Fruit fly (Drosophila melanogaster) whole organism, embryonic: ENCODE results near the gene CG8097.

Source experiments
- B-H2 ChIP-seq: fragments of 200-800 bp; sonication (Bioruptor generic); optimal IDR thresholded peaks from 2 replicates; lab custom pipeline; 2018; ENCODE audit warnings: missing biosample characterization, mild to moderate bottlenecking, missing genetic modification characterization
- CG10654 ChIP-seq: fragments of 200-800 bp; sonication (Bioruptor generic); optimal IDR thresholded peaks from 2 replicates; lab custom pipeline; 2016; ENCODE audit warnings: missing biosample characterization, missing genetic modification characterization
- CG11456 ChIP-seq: fragments of 200-800 bp; sonication (Bioruptor generic); IDR thresholded peaks from 3 replicates; pipeline ENCODE4 v1.3.6; 2022; ENCODE audit warnings: missing biosample characterization, missing genetic modification characterization
- CG12071 ChIP-seq: fragments of 200-800 bp; sonication (Bioruptor generic); optimal IDR thresholded peaks from 3 replicates; lab custom pipeline; 2018; ENCODE audit warnings: missing biosample characterization, mild to moderate bottlenecking, missing genetic modification characterization
- CG12219 ChIP-seq: fragments of 200-800 bp; sonication (Bioruptor generic); optimal IDR thresholded peaks from 3 replicates; lab custom pipeline; 2018; ENCODE audit warnings: missing biosample characterization, mild to moderate bottlenecking, missing genetic modification characterization
- CG1233 ChIP-seq: fragments of 200-800 bp; sonication (Bioruptor generic); optimal IDR thresholded peaks from 4 replicates; lab custom pipeline; 2018; ENCODE audit warnings: missing biosample characterization, mild to moderate bottlenecking, missing genetic modification characterization
- CG12659 ChIP-seq: fragments of 200-800 bp; sonication (Bioruptor generic); optimal IDR thresholded peaks from 3 replicates; lab custom pipeline; 2017; ENCODE audit warnings: mild to moderate bottlenecking, missing biosample characterization, missing genetic modification reagents, missing genetic modification characterization
- CG15514 ChIP-seq: fragments of 200-800 bp; sonication (Bioruptor generic); optimal IDR thresholded peaks from 3 replicates; lab custom pipeline; 2017; ENCODE audit warnings: missing biosample characterization, missing genetic modification characterization, mild to moderate bottlenecking, moderate library complexity, missing genetic modification reagents
- CG1603 ChIP-seq: fragments of 200-800 bp; sonication (Bioruptor generic); optimal IDR thresholded peaks from 2 replicates; lab custom pipeline; 2019; ENCODE audit warnings: missing biosample characterization, mild to moderate bottlenecking, missing genetic modification characterization, moderate library complexity
- CG17912 ChIP-seq: fragments of 200-800 bp; sonication (Bioruptor generic); optimal IDR thresholded peaks from 2 replicates; lab custom pipeline; 2018; ENCODE audit warnings: missing biosample characterization, mild to moderate bottlenecking, missing genetic modification characterization
- CG18476 ChIP-seq: fragments of 200-800 bp; sonication (Bioruptor generic); optimal IDR thresholded peaks from 2 replicates; lab custom pipeline; 2016; ENCODE audit warnings: missing biosample characterization, mild to moderate bottlenecking, missing genetic modification characterization
- CG18619 ChIP-seq: fragments of 200-800 bp; sonication (Bioruptor generic); optimal IDR thresholded peaks from 3 replicates; lab custom pipeline; 2017; ENCODE audit warnings: missing biosample characterization, mild to moderate bottlenecking, missing genetic modification characterization
- CG2120 ChIP-seq: fragments of 200-800 bp; sonication (Bioruptor generic); optimal IDR thresholded peaks from 3 replicates; lab custom pipeline; 2016; ENCODE audit warnings: missing biosample characterization, missing genetic modification characterization
- CG2889 ChIP-seq: fragments of 200-800 bp; sonication (Bioruptor generic); IDR thresholded peaks from 3 replicates; pipeline ENCODE4 v1.3.6; 2022; ENCODE audit warnings: missing biosample characterization, missing genetic modification characterization
- CG31441 ChIP-seq: fragments of 200-800 bp; sonication (Bioruptor generic); IDR thresholded peaks from 2 replicates; pipeline ENCODE4 v1.3.6; 2022; ENCODE audit warnings: missing biosample characterization, missing genetic modification characterization
- CG32772 ChIP-seq: fragments of 200-800 bp; sonication (Bioruptor generic); IDR thresholded peaks from 2 replicates; pipeline ENCODE4 v1.3.6; 2022; ENCODE audit warnings: missing biosample characterization, missing genetic modification characterization
- CG4282 ChIP-seq: fragments of 200-800 bp; sonication (Bioruptor generic); optimal IDR thresholded peaks from 2 replicates; lab custom pipeline; 2016; ENCODE audit warnings: missing biosample characterization, missing genetic modification characterization
- CG5180 ChIP-seq: fragments of 200-800 bp; sonication (Bioruptor generic); optimal IDR thresholded peaks from 3 replicates; lab custom pipeline; 2017; ENCODE audit warnings: missing biosample characterization, missing genetic modification characterization, mild to moderate bottlenecking, moderate library complexity, missing genetic modification reagents
- CG7556 ChIP-seq: fragments of 200-800 bp; sonication (Bioruptor generic); optimal IDR thresholded peaks from 2 replicates; lab custom pipeline; 2017; ENCODE audit warnings: missing biosample characterization, mild to moderate bottlenecking, missing genetic modification characterization
- CG8281 ChIP-seq: fragments of 200-800 bp; sonication (Bioruptor generic); optimal IDR thresholded peaks from 2 replicates; lab custom pipeline; 2018; ENCODE audit warnings: missing biosample characterization, mild to moderate bottlenecking, missing genetic modification characterization, moderate library complexity
- CG8478 ChIP-seq: fragments of >200 bp; optimal IDR thresholded peaks from 2 replicates; lab custom pipeline; 2018
- CG9797 ChIP-seq: fragments of 200-800 bp; sonication (Bioruptor generic); optimal IDR thresholded peaks from 3 replicates; lab custom pipeline; 2018; ENCODE audit warnings: missing biosample characterization, mild to moderate bottlenecking, missing genetic modification characterization
- Dek ChIP-seq: fragments of 200-800 bp; sonication (Bioruptor generic); optimal IDR thresholded peaks from 3 replicates; lab custom pipeline; 2019; ENCODE audit warnings: missing biosample characterization, mild to moderate bottlenecking, missing genetic modification characterization, moderate library complexity
- Doc3 ChIP-seq: fragments of 200-800 bp; sonication (Bioruptor generic); IDR thresholded peaks from 3 replicates; pipeline ENCODE4 v1.3.6; 2022; ENCODE audit warnings: missing biosample characterization, missing genetic modification characterization; ENCODE audit not compliant: partially characterized antibody
- E2f2 ChIP-seq: fragments of 200-800 bp; sonication (Bioruptor generic); IDR thresholded peaks from 2 replicates; pipeline ENCODE4 v1.3.6; 2022; ENCODE audit warnings: missing biosample characterization, missing genetic modification characterization
- ERR ChIP-seq: fragments of 200-800 bp; sonication (Bioruptor generic); optimal IDR thresholded peaks from 2 replicates; lab custom pipeline; 2016; ENCODE audit warnings: missing biosample characterization, missing genetic modification characterization
- Elba2 ChIP-seq: fragments of 200-800 bp; sonication (Bioruptor generic); optimal IDR thresholded peaks from 3 replicates; lab custom pipeline; 2016; ENCODE audit warnings: missing biosample characterization, missing genetic modification characterization
- GATAe ChIP-seq: fragments of 200-800 bp; sonication (Bioruptor generic); conservative IDR thresholded peaks from 2 replicates; pipeline ENCODE4 v1.3.6; 2022; ENCODE audit warnings: missing biosample characterization, missing genetic modification characterization
- H2.0 ChIP-seq: fragments of 200-800 bp; sonication (Bioruptor generic); IDR thresholded peaks from 2 replicates; pipeline ENCODE4 v1.3.6; 2022; ENCODE audit warnings: missing biosample characterization, missing genetic modification characterization
- HLH3B ChIP-seq: fragments of 200-800 bp; sonication (Bioruptor generic); IDR thresholded peaks from 2 replicates; pipeline ENCODE4 v1.3.6; 2022; ENCODE audit warnings: missing biosample characterization, missing genetic modification characterization
- HmgD ChIP-seq: fragments of 200-800 bp; sonication (Bioruptor generic); optimal IDR thresholded peaks from 3 replicates; lab custom pipeline; 2016; ENCODE audit warnings: missing biosample characterization, missing genetic modification characterization
- Hmx ChIP-seq: fragments of 200-800 bp; sonication (Bioruptor generic); optimal IDR thresholded peaks from 2 replicates; lab custom pipeline; 2016; ENCODE audit warnings: missing biosample characterization, missing genetic modification characterization
- Jarid2 ChIP-seq: fragments of 200-800 bp; sonication (Bioruptor generic); optimal IDR thresholded peaks from 3 replicates; lab custom pipeline; 2017; ENCODE audit warnings: mild to moderate bottlenecking, missing biosample characterization, missing genetic modification reagents, missing genetic modification characterization
- Kr ChIP-seq: fragments of 200-800 bp; sonication (Bioruptor generic); optimal IDR thresholded peaks from 2 replicates; lab custom pipeline; 2017; ENCODE audit warnings: missing biosample characterization, mild to moderate bottlenecking, missing genetic modification characterization
- NC2α ChIP-seq: fragments of 200-800 bp; sonication (Bioruptor generic); optimal IDR thresholded peaks from 2 replicates; lab custom pipeline; 2016; ENCODE audit warnings: missing biosample characterization, missing genetic modification characterization
- Ravus ChIP-seq: fragments of 200-800 bp; sonication (Bioruptor generic); IDR thresholded peaks from 2 replicates; pipeline ENCODE4 v1.3.6; 2022; ENCODE audit warnings: missing biosample characterization, missing genetic modification characterization
- Sry-β ChIP-seq: fragments of 200-800 bp; sonication (Bioruptor generic); optimal IDR thresholded peaks from 2 replicates; lab custom pipeline; 2018; ENCODE audit warnings: missing biosample characterization, mild to moderate bottlenecking, missing genetic modification characterization, moderate library complexity
- dpn ChIP-seq, 2 experiments: fragments of 200-800 bp; sonication (Bioruptor generic); optimal IDR thresholded peaks; 3 replicates each; lab custom pipeline; 2016; ENCODE audit warnings: missing biosample characterization in 2 of 2, missing genetic modification characterization in 2 of 2
- dysf ChIP-seq: fragments of 200-800 bp; sonication (Bioruptor generic); IDR thresholded peaks from 3 replicates; pipeline ENCODE4 v1.3.6; 2022; ENCODE audit warnings: missing biosample characterization, missing genetic modification characterization
- emc ChIP-seq: fragments of 200-800 bp; sonication (Bioruptor generic); optimal IDR thresholded peaks from 2 replicates; lab custom pipeline; 2016; ENCODE audit warnings: missing biosample characterization, missing genetic modification characterization
- fd96Cb ChIP-seq: fragments of 200-800 bp; sonication (Bioruptor generic); optimal IDR thresholded peaks from 2 replicates; lab custom pipeline; 2018; ENCODE audit warnings: missing biosample characterization, mild to moderate bottlenecking, missing genetic modification characterization, moderate library complexity
- mirr ChIP-seq: fragments of 200-800 bp; sonication (Bioruptor generic); optimal IDR thresholded peaks from 3 replicates; lab custom pipeline; 2018; ENCODE audit warnings: missing biosample characterization, mild to moderate bottlenecking, missing genetic modification characterization
- nerfin-1 ChIP-seq: fragments of 200-800 bp; sonication (Bioruptor generic); optimal IDR thresholded peaks from 3 replicates; lab custom pipeline; 2019; ENCODE audit warnings: missing biosample characterization, mild to moderate bottlenecking, missing genetic modification characterization, moderate library complexity
- nerfin-2 ChIP-seq: fragments of 200-800 bp; sonication (Bioruptor generic); IDR thresholded peaks from 2 replicates; pipeline ENCODE4 v1.3.6; 2022; ENCODE audit warnings: missing biosample characterization, missing genetic modification characterization; ENCODE audit not compliant: partially characterized antibody
- onecut ChIP-seq: fragments of 200-800 bp; sonication (Bioruptor generic); IDR thresholded peaks from 2 replicates; pipeline ENCODE4 v1.3.6; 2022; ENCODE audit warnings: missing biosample characterization, missing genetic modification characterization
- pum ChIP-seq: fragments of 200-800 bp; sonication (Bioruptor generic); optimal IDR thresholded peaks from 2 replicates; lab custom pipeline; 2016; ENCODE audit warnings: missing biosample characterization, missing genetic modification characterization
- rib ChIP-seq: fragments of 200-800 bp; sonication (Bioruptor generic); IDR thresholded peaks from 2 replicates; pipeline ENCODE4 v1.3.6; 2022; ENCODE audit warnings: missing biosample characterization, missing genetic modification characterization
- schlank ChIP-seq: fragments of 200-800 bp; sonication (Bioruptor generic); optimal IDR thresholded peaks from 2 replicates; lab custom pipeline; 2018; ENCODE audit warnings: missing biosample characterization, mild to moderate bottlenecking, missing genetic modification characterization
- ssp ChIP-seq: fragments of 200-800 bp; sonication (Bioruptor generic); IDR thresholded peaks from 2 replicates; pipeline ENCODE4 v1.3.6; 2022; ENCODE audit warnings: missing biosample characterization, missing genetic modification characterization
- tgo ChIP-seq: fragments of 200-800 bp; sonication (Bioruptor generic); IDR thresholded peaks from 3 replicates; pipeline ENCODE4 v1.3.6; 2022; ENCODE audit warnings: missing biosample characterization, missing genetic modification characterization
- tll ChIP-seq, 2 experiments: fragments of 200-800 bp in 1 of 2; fragments of >200 bp in 1 of 2; sonication (Bioruptor generic) in 1 of 2; optimal IDR thresholded peaks; 2 replicates each; lab custom pipeline; 2017 to 2019; ENCODE audit warnings: missing biosample characterization in 2 of 2, missing genetic modification characterization in 2 of 2, mild to moderate bottlenecking in 1 of 2, moderate library complexity in 1 of 2

Gene CG8097

dm6 chrX:15599697-15600096, 16.7 kb downstream of the CG8097 start (continued):
- TF ChIP-seq CG11456 (GFP tag; lab: Robert Waterston, UW) (peak; percentile 77; the same call in 2 of the 3 replicates), CG10654 (peak; percentile 27), CG1233 (GFP tag; lab: Kevin White, UChicago) (peak; percentile 37), nerfin-1 (tag; lab: Kevin White, UChicago) (peak; percentile 27), B-H2 (no peak), pum (GFP tag; lab: Kevin White, UChicago) (peak; percentile 54), dysf (peak; percentile 79), Hmx (GFP tag; lab: Kevin White, UChicago) (no peak), Dek (tag; lab: Kevin White, UChicago) (peak; percentile 52), mirr (no peak), CG4282 (no peak), CG12219 (peak; percentile 43), fd96Cb (tag; lab: Kevin White, UChicago) (peak; percentile 70), CG12659 (GFP tag; lab: Kevin White, UChicago) (peak; percentile 42), CG31441 (peak; percentile 48), Jarid2 (GFP tag; lab: Kevin White, UChicago) (peak; percentile 26), emc (GFP tag; lab: Kevin White, UChicago) (peak; percentile 17), CG18619 (GFP tag; lab: Kevin White, UChicago) (no peak), CG2889 (GFP tag; lab: Robert Waterston, UW) (peak; percentile 48; the same call in 1 of the 3 replicates), onecut (GFP tag; lab: Robert Waterston, UW) (peak; percentile 54), CG8281 (tag; lab: Kevin White, UChicago) (peak; percentile 5), CG9797 (GFP tag; lab: Kevin White, UChicago) (no peak), ERR (GFP tag; lab: Kevin White, UChicago) (no peak), H2.0 (GFP tag; lab: Robert Waterston, UW) (peak; percentile 49; the same call in 1 of the 2 replicates), HLH3B (GFP tag; lab: Robert Waterston, UW) (peak; percentile 77), rib (GFP tag; lab: Robert Waterston, UW) (no peak), schlank (tag; lab: Kevin White, UChicago) (peak; percentile 30), CG7556 (GFP tag; lab: Kevin White, UChicago) (peak; percentile 35), CG1603 (tag; lab: Kevin White, UChicago) (peak; percentile 77), CG2120 (peak; percentile 63), Kr (GFP tag; lab: Kevin White, UChicago) (no peak), HmgD (no peak), ssp (GFP tag; lab: Robert Waterston, UW) (peak; percentile 37; the same call in 1 of the 2 replicates), CG8478 (lab: Kevin White, UChicago) (no peak), nerfin-2 (GFP tag; lab: Robert Waterston, UW) (no peak), Elba2 (no peak), tgo (GFP tag; lab: Robert Waterston, UW) (peak; percentile 59; the same call in 2 of the 3 replicates), GATAe (GFP tag; lab: Robert Waterston, UW) (no peak), CG5180 (GFP tag; lab: Kevin White, UChicago) (peak; percentile 33), CG18476 (no peak), Sry-β (GFP tag; lab: Kevin White, UChicago) (no peak), CG17912 (GFP tag; lab: Kevin White, UChicago) (no peak), E2f2 (GFP tag; lab: Robert Waterston, UW) (no peak; the same call in 1 of the 2 replicates), CG15514 (peak; percentile 30), dpn (GFP tag; optimal IDR thresholded peaks at IDR 0.05; lab: Kevin White, UChicago) (peak; percentile 55 to 57), Doc3 (GFP tag; lab: Robert Waterston, UW) (no peak), CG32772 (GFP tag; lab: Robert Waterston, UW) (peak; percentile 36; the same call in 1 of the 2 replicates), NC2α (GFP tag; lab: Kevin White, UChicago) (no peak), CG12071 (GFP tag; lab: Kevin White, UChicago) (peak; percentile 55), Ravus (GFP tag; lab: Robert Waterston, UW) (no peak), tll (GFP tag; optimal IDR thresholded peaks at IDR 0.05; lab: Kevin White, UChicago) (no peak)
